Fruit fly (Drosophila melanogaster) whole organism, embryonic: ENCODE data around the gene CG6443.

Experiments used
- ATbp ChIP-seq: fragments of 200-800 bp; sonication (Bioruptor generic); optimal IDR thresholded peaks from 2 replicates; lab custom pipeline; 2017; ENCODE audit warnings: missing biosample characterization, mild to moderate bottlenecking, missing genetic modification characterization, missing genetic modification reagents
- Abd-B ChIP-seq: fragments of 200-800 bp; sonication (Bioruptor generic); optimal IDR thresholded peaks from 2 replicates; lab custom pipeline; 2018; ENCODE audit warnings: missing biosample characterization, mild to moderate bottlenecking, missing genetic modification characterization, moderate library complexity
- Atf-2 ChIP-seq: fragments of 200-800 bp; sonication (Bioruptor generic); optimal IDR thresholded peaks from 2 replicates; lab custom pipeline; 2016; ENCODE audit warnings: missing biosample characterization, missing genetic modification characterization
- CG12391 ChIP-seq: fragments of 200-800 bp; sonication (Bioruptor generic); optimal IDR thresholded peaks from 3 replicates; lab custom pipeline; 2018; ENCODE audit warnings: missing biosample characterization, mild to moderate bottlenecking, missing genetic modification characterization, moderate library complexity
- CG12744 ChIP-seq: fragments of 200-800 bp; sonication (Bioruptor generic); optimal IDR thresholded peaks from 2 replicates; lab custom pipeline; 2016; ENCODE audit warnings: missing biosample characterization, missing genetic modification characterization
- CG12769 ChIP-seq: fragments of 200-800 bp; sonication (Bioruptor generic); optimal IDR thresholded peaks from 2 replicates; lab custom pipeline; 2019; ENCODE audit warnings: missing biosample characterization, mild to moderate bottlenecking, missing genetic modification characterization, moderate library complexity
- CG13123 ChIP-seq: fragments of 200-800 bp; sonication (Bioruptor generic); optimal IDR thresholded peaks from 2 replicates; lab custom pipeline; 2016; ENCODE audit warnings: missing biosample characterization, missing genetic modification characterization
- CG13624 ChIP-seq: fragments of 200-800 bp; sonication (Bioruptor generic); optimal IDR thresholded peaks from 2 replicates; lab custom pipeline; 2016; ENCODE audit warnings: missing biosample characterization, missing genetic modification characterization
- CG13894 ChIP-seq: fragments of 200-800 bp; sonication (Bioruptor generic); optimal IDR thresholded peaks from 3 replicates; lab custom pipeline; 2018; ENCODE audit warnings: missing biosample characterization, mild to moderate bottlenecking, missing genetic modification characterization, moderate library complexity
- CG14710 ChIP-seq: fragments of 200-800 bp; sonication (Bioruptor generic); optimal IDR thresholded peaks from 3 replicates; lab custom pipeline; 2019; ENCODE audit warnings: missing biosample characterization, mild to moderate bottlenecking, missing genetic modification characterization, moderate library complexity
- CG15073 ChIP-seq: fragments of 200-800 bp; sonication (Bioruptor generic); optimal IDR thresholded peaks from 2 replicates; lab custom pipeline; 2016; ENCODE audit warnings: missing biosample characterization, missing genetic modification characterization
- CG16815 ChIP-seq: fragments of 200-800 bp; sonication (Bioruptor generic); optimal IDR thresholded peaks from 3 replicates; lab custom pipeline; 2017; ENCODE audit warnings: missing biosample characterization, mild to moderate bottlenecking, missing genetic modification characterization
- CG17568 ChIP-seq: fragments of 200-800 bp; sonication (Bioruptor generic); optimal IDR thresholded peaks from 2 replicates; lab custom pipeline; 2018; ENCODE audit warnings: missing biosample characterization, mild to moderate bottlenecking, missing genetic modification characterization, moderate library complexity
- CG18011 ChIP-seq: fragments of 200-800 bp; sonication (Bioruptor generic); optimal IDR thresholded peaks from 2 replicates; lab custom pipeline; 2017; ENCODE audit warnings: missing biosample characterization, missing genetic modification characterization, mild to moderate bottlenecking, moderate library complexity, missing genotype
- CG1832 ChIP-seq: fragments of 200-800 bp; sonication (Bioruptor generic); optimal IDR thresholded peaks from 2 replicates; lab custom pipeline; 2017; ENCODE audit warnings: missing biosample characterization, mild to moderate bottlenecking, missing genetic modification characterization, inconsistent platforms
- CG2712 ChIP-seq: fragments of 200-800 bp; optimal IDR thresholded peaks from 3 replicates; lab custom pipeline; 2019; ENCODE audit warnings: missing biosample characterization, mild to moderate bottlenecking, missing genetic modification characterization, moderate library complexity
- CG31224 ChIP-seq: fragments of 200-800 bp; sonication (Bioruptor generic); IDR thresholded peaks from 2 replicates; pipeline ENCODE4 v1.3.6; 2022; ENCODE audit warnings: missing biosample characterization, missing genetic modification characterization
- CG31388 ChIP-seq: fragments of 200-800 bp; sonication (Bioruptor generic); optimal IDR thresholded peaks from 2 replicates; lab custom pipeline; 2016; ENCODE audit warnings: missing biosample characterization, missing genetic modification characterization
- CG31441 ChIP-seq: fragments of 200-800 bp; sonication (Bioruptor generic); IDR thresholded peaks from 2 replicates; pipeline ENCODE4 v1.3.6; 2022; ENCODE audit warnings: missing biosample characterization, missing genetic modification characterization
- CG34224 ChIP-seq: fragments of 200-800 bp; sonication (Bioruptor generic); IDR thresholded peaks from 3 replicates; pipeline ENCODE4 v1.3.6; 2022; ENCODE audit warnings: missing biosample characterization, missing genetic modification characterization; ENCODE audit not compliant: partially characterized antibody
- CG34376 ChIP-seq: fragments of 200-800 bp; sonication (Bioruptor generic); optimal IDR thresholded peaks from 2 replicates; lab custom pipeline; 2018; ENCODE audit warnings: missing biosample characterization, mild to moderate bottlenecking, missing genetic modification characterization
- CG43689 ChIP-seq: fragments of 200-800 bp; sonication (Bioruptor generic); IDR thresholded peaks from 2 replicates; pipeline ENCODE4 v1.3.6; 2022; ENCODE audit warnings: missing biosample characterization, missing genetic modification characterization
- CG4404 ChIP-seq: fragments of 200-800 bp; sonication (Bioruptor generic); IDR thresholded peaks from 2 replicates; pipeline ENCODE4 v1.3.6; 2022; ENCODE audit warnings: missing biosample characterization, missing genetic modification characterization
- CG5245 ChIP-seq: fragments of 200-800 bp; sonication (Bioruptor generic); optimal IDR thresholded peaks from 3 replicates; lab custom pipeline; 2016; ENCODE audit warnings: missing biosample characterization, missing genetic modification characterization
- CG6254 ChIP-seq: fragments of 200-800 bp; sonication (Bioruptor generic); optimal IDR thresholded peaks from 3 replicates; lab custom pipeline; 2017; ENCODE audit warnings: mild to moderate bottlenecking, missing biosample characterization, missing genetic modification reagents, missing genetic modification characterization
- CG6654 ChIP-seq: fragments of 200-800 bp; sonication (Bioruptor generic); optimal IDR thresholded peaks from 2 replicates; lab custom pipeline; 2017; ENCODE audit warnings: missing biosample characterization, mild to moderate bottlenecking, missing genetic modification characterization
- CG6813 ChIP-seq: fragments of 200-800 bp; sonication (Bioruptor generic); optimal IDR thresholded peaks from 2 replicates; lab custom pipeline; 2017; ENCODE audit warnings: missing biosample characterization, missing genetic modification characterization, mild to moderate bottlenecking, moderate library complexity, missing genetic modification reagents
- CG9932 ChIP-seq: fragments of 200-800 bp; sonication (Bioruptor generic); IDR thresholded peaks from 2 replicates; pipeline ENCODE4 v1.3.6; 2022; ENCODE audit warnings: missing biosample characterization, missing genetic modification characterization
- CHES-1-like ChIP-seq: fragments of 200-800 bp; sonication (Bioruptor generic); optimal IDR thresholded peaks from 2 replicates; lab custom pipeline; 2016; ENCODE audit warnings: missing biosample characterization, missing genetic modification characterization
- Dll ChIP-seq: fragments of 200-800 bp; sonication (Bioruptor generic); IDR thresholded peaks from 4 replicates; pipeline ENCODE4 v1.3.6; 2022; ENCODE audit warnings: missing biosample characterization, missing genetic modification characterization; ENCODE audit not compliant: partially characterized antibody
- Eip74EF ChIP-seq, 2 experiments: fragments of 200-800 bp in 1 of 2; fragments of >200 bp in 1 of 2; sonication (Bioruptor generic) in 1 of 2; optimal IDR thresholded peaks; 2 replicates each; lab custom pipeline; 2017 to 2019; ENCODE audit warnings: missing biosample characterization in 2 of 2, missing genetic modification characterization in 2 of 2, mild to moderate bottlenecking in 1 of 2, moderate library complexity in 1 of 2
- HLH4C ChIP-seq: fragments of 200-800 bp; sonication (Bioruptor generic); IDR thresholded peaks from 3 replicates; pipeline ENCODE4 v1.3.6; 2022; ENCODE audit warnings: missing biosample characterization, missing genetic modification characterization; ENCODE audit not compliant: partially characterized antibody
- Hey ChIP-seq: fragments of 200-800 bp; sonication (Bioruptor generic); optimal IDR thresholded peaks from 3 replicates; lab custom pipeline; 2018; ENCODE audit warnings: missing biosample characterization, mild to moderate bottlenecking, missing genetic modification characterization
- Kr ChIP-seq: fragments of 200-800 bp; sonication (Bioruptor generic); optimal IDR thresholded peaks from 2 replicates; lab custom pipeline; 2017; ENCODE audit warnings: missing biosample characterization, mild to moderate bottlenecking, missing genetic modification characterization
- Ptx1 ChIP-seq: fragments of 200-800 bp; sonication (Bioruptor generic); IDR thresholded peaks from 2 replicates; pipeline ENCODE4 v1.3.6; 2022; ENCODE audit warnings: missing biosample characterization, missing genetic modification characterization
- Sin3A ChIP-seq: fragments of >200 bp; optimal IDR thresholded peaks from 2 replicates; lab custom pipeline; 2018
- ab ChIP-seq: fragments of 200-800 bp; sonication (Bioruptor generic); optimal IDR thresholded peaks from 2 replicates; lab custom pipeline; 2016; ENCODE audit warnings: missing biosample characterization, missing genetic modification characterization
- bsh ChIP-seq, 2 experiments: fragments of 200-800 bp; sonication (Bioruptor generic); optimal IDR thresholded peaks; 2 replicates each; lab custom pipeline; 2017 to 2018; ENCODE audit warnings: mild to moderate bottlenecking in 2 of 2, missing biosample characterization in 2 of 2, missing genetic modification characterization in 2 of 2, moderate library complexity in 1 of 2
- gce ChIP-seq: fragments of 200-800 bp; sonication (Bioruptor generic); IDR thresholded peaks from 3 replicates; pipeline ENCODE4 v1.3.6; 2022; ENCODE audit warnings: missing biosample characterization, missing genetic modification characterization
- gfzf ChIP-seq: fragments of 200-800 bp; sonication (Bioruptor generic); optimal IDR thresholded peaks from 2 replicates; lab custom pipeline; 2016; ENCODE audit warnings: missing biosample characterization, mild to moderate bottlenecking, missing genetic modification characterization, moderate library complexity
- gsb ChIP-seq: fragments of 200-800 bp; sonication (Bioruptor generic); IDR thresholded peaks from 2 replicates; pipeline ENCODE4 v1.3.6; 2022; ENCODE audit warnings: missing biosample characterization, missing genetic modification characterization
- inv ChIP-seq: fragments of 200-800 bp; sonication (Bioruptor generic); IDR thresholded peaks from 2 replicates; pipeline ENCODE4 v1.3.6; 2022; ENCODE audit warnings: missing biosample characterization, missing genetic modification characterization; ENCODE audit not compliant: partially characterized antibody
- ken ChIP-seq: fragments of 200-800 bp; sonication (Bioruptor generic); IDR thresholded peaks from 3 replicates; pipeline ENCODE4 v1.3.6; 2022; ENCODE audit warnings: missing biosample characterization, missing genetic modification characterization
- nmo ChIP-seq: fragments of 200-800 bp; sonication (Bioruptor generic); optimal IDR thresholded peaks from 2 replicates; lab custom pipeline; 2018; ENCODE audit warnings: missing biosample characterization, mild to moderate bottlenecking, missing genetic modification characterization, moderate library complexity
- slou ChIP-seq: fragments of 200-800 bp; sonication (Bioruptor generic); optimal IDR thresholded peaks from 3 replicates; lab custom pipeline; 2016; ENCODE audit warnings: missing biosample characterization, missing genetic modification characterization
- sna ChIP-seq: fragments of 200-800 bp; sonication (Bioruptor generic); IDR thresholded peaks from 2 replicates; pipeline ENCODE4 v1.3.6; 2022; ENCODE audit warnings: missing biosample characterization, missing genetic modification characterization; ENCODE audit not compliant: partially characterized antibody
- stc ChIP-seq: fragments of 200-800 bp; sonication (Bioruptor generic); IDR thresholded peaks from 2 replicates; pipeline ENCODE4 v1.3.6; 2022; ENCODE audit warnings: missing biosample characterization, missing genetic modification characterization
- vfl ChIP-seq: fragments of 200-800 bp; sonication (Bioruptor generic); optimal IDR thresholded peaks from 2 replicates; lab custom pipeline; 2016; ENCODE audit warnings: missing biosample characterization, missing genetic modification characterization
- vvl ChIP-seq: fragments of 200-800 bp; sonication (Bioruptor generic); IDR thresholded peaks from 2 replicates; pipeline ENCODE4 v1.3.6; 2022; ENCODE audit warnings: missing biosample characterization, missing genetic modification characterization

CG6443 gene

dm6 chr2L:10760422-10761166 is 31.8 kb downstream of the CG6443 start, which contains the start of gene CG6495 (continued):
- no peak for TF ChIP-seq gfzf (GFP tag; lab: Kevin White, UChicago)
- TF ChIP-seq CG5245 = peak; percentile 17
- peak; percentile 73 for TF ChIP-seq CG2712
- TF ChIP-seq CG1832 = no peak
- no peak for TF ChIP-seq ab (GFP tag; lab: Kevin White, UChicago)
- no peak for TF ChIP-seq CG4404
- no peak for TF ChIP-seq Kr (GFP tag; lab: Kevin White, UChicago)
- TF ChIP-seq CG13894 = peak; percentile 48
- peak; percentile 47 for TF ChIP-seq ATbp (GFP tag; lab: Kevin White, UChicago)
- TF ChIP-seq CG31388 (GFP tag; lab: Kevin White, UChicago) = no peak
- TF ChIP-seq CG13624 = no peak
- no peak for TF ChIP-seq CG34224 (GFP tag; lab: Robert Waterston, UW)
- no peak for TF ChIP-seq HLH4C (GFP tag; lab: Robert Waterston, UW)
- TF ChIP-seq vfl (GFP tag; lab: Kevin White, UChicago) = no peak
- no peak for TF ChIP-seq Abd-B (GFP tag; lab: Kevin White, UChicago)
- no peak for TF ChIP-seq CG18011 (GFP tag; lab: Kevin White, UChicago)
- no peak for TF ChIP-seq CG12744 (GFP tag; lab: Kevin White, UChicago)
- peak in 1 of 2 experiments; percentile 56 for TF ChIP-seq Eip74EF (GFP tag; optimal IDR thresholded peaks at IDR 0.05; lab: Kevin White, UChicago)
- TF ChIP-seq Ptx1 (GFP tag; lab: Robert Waterston, UW) = peak; percentile 53; the same call in 1 of the 2 replicates
- TF ChIP-seq CG14710 (tag; lab: Kevin White, UChicago) = peak; percentile 29
- TF ChIP-seq Atf-2 (GFP tag; lab: Kevin White, UChicago) = no peak
- peak; percentile 15 for TF ChIP-seq CG34376
- TF ChIP-seq gce = no peak
- no peak for TF ChIP-seq CG43689
- TF ChIP-seq CG6813 (GFP tag; lab: Kevin White, UChicago) = peak; percentile 54
- TF ChIP-seq CG13123 (GFP tag; lab: Kevin White, UChicago) = no peak
- TF ChIP-seq CG12391 (tag; lab: Kevin White, UChicago) = peak; percentile 65
- peak; percentile 65 for TF ChIP-seq vvl (GFP tag; lab: Robert Waterston, UW)
- TF ChIP-seq CG12769 (tag; lab: Kevin White, UChicago) = no peak
- TF ChIP-seq nmo = peak; percentile 55
- TF ChIP-seq Dll (GFP tag; lab: Robert Waterston, UW) = no peak
- no peak for TF ChIP-seq CG31224 (GFP tag; lab: Robert Waterston, UW)
- TF ChIP-seq stc (GFP tag; lab: Robert Waterston, UW) = peak; percentile 51; the same call in 1 of the 2 replicates
- TF ChIP-seq CG16815 (GFP tag; lab: Kevin White, UChicago) = no peak
- no peak for TF ChIP-seq sna (GFP tag; lab: Robert Waterston, UW)
- TF ChIP-seq ken (GFP tag; lab: Robert Waterston, UW) = no peak
- TF ChIP-seq CG17568 (GFP tag; lab: Kevin White, UChicago) = no peak
- TF ChIP-seq CG15073 = no peak
- no peak for TF ChIP-seq gsb (GFP tag; lab: Robert Waterston, UW)
- no peak for TF ChIP-seq CHES-1-like (GFP tag; lab: Kevin White, UChicago)
- TF ChIP-seq inv (GFP tag; lab: Robert Waterston, UW) = no peak
- no peak for TF ChIP-seq Hey (tag; lab: Kevin White, UChicago)
- no peak; the same call in 1 of the 2 replicates for TF ChIP-seq CG9932 (GFP tag; lab: Robert Waterston, UW)
- TF ChIP-seq CG6254 = no peak
- peak; percentile 34 for TF ChIP-seq slou (GFP tag; lab: Kevin White, UChicago)
- TF ChIP-seq bsh (GFP tag; optimal IDR thresholded peaks at IDR 0.05; lab: Kevin White, UChicago) = peak in 1 of 2 experiments; percentile 69
- TF ChIP-seq Sin3A = no peak
- peak; percentile 80 for TF ChIP-seq CG31441
- TF ChIP-seq CG6654 = no peak
